Worm (Caenorhabditis elegans) whole organism, L1 larva: ENCODE data around the gene sdz-21.

ENCODE experiments used
- aly-2 ChIP-seq: fragments of 150-350 bp; optimal IDR thresholded peaks from 2 replicates; lab custom pipeline; 2014; ENCODE audit warnings: missing biosample characterization, missing genetic modification characterization
- ceh-90 ChIP-seq: sonication (generic microtip); optimal IDR thresholded peaks from 2 replicates; lab custom pipeline; 2016; ENCODE audit warnings: missing genetic modification characterization, missing compliant biosample characterization
- egl-27 ChIP-seq, 2 experiments: fragments of 150-350 bp in 1 of 2; sonication (generic microtip); optimal IDR thresholded peaks; 3 replicates each; lab custom pipeline; 2017 to 2018; ENCODE audit warnings: missing biosample characterization in 2 of 2, missing genetic modification characterization in 2 of 2, missing genetic modification reagents in 2 of 2
- fkh-8 ChIP-seq: sonication (generic microtip); optimal IDR thresholded peaks from 2 replicates; lab custom pipeline; 2016; ENCODE audit warnings: mild to moderate bottlenecking, missing genetic modification characterization, missing compliant biosample characterization
- lin-13 ChIP-seq: fragments of 150-350 bp; optimal IDR thresholded peaks from 2 replicates; lab custom pipeline; 2014; ENCODE audit warnings: missing biosample characterization, missing genetic modification reagents, missing genetic modification characterization
- lin-15B ChIP-seq: fragments of 150-350 bp; sonication (generic microtip); optimal IDR thresholded peaks from 3 replicates; lab custom pipeline; 2014; ENCODE audit warnings: missing biosample characterization, missing genetic modification characterization
- nhr-76 ChIP-seq: sonication (generic microtip); optimal IDR thresholded peaks from 2 replicates; lab custom pipeline; 2017; ENCODE audit warnings: missing biosample characterization, missing genetic modification characterization
- snpc-4 ChIP-seq: fragments of 150-350 bp; optimal IDR thresholded peaks from 2 replicates; lab custom pipeline; 2014; ENCODE audit warnings: missing biosample characterization, missing genetic modification characterization
- unc-130 ChIP-seq: fragments of 150-350 bp; optimal IDR thresholded peaks from 2 replicates; lab custom pipeline; 2017; ENCODE audit warnings: missing biosample characterization, missing genetic modification characterization, inconsistent platforms
- zip-4 ChIP-seq: fragments of 200-800 bp; sonication (Bioruptor generic); optimal IDR thresholded peaks from 2 replicates; lab custom pipeline; 2018; ENCODE audit warnings: mild to moderate bottlenecking, missing genetic modification characterization, moderate library complexity, missing compliant biosample characterization
- ztf-11 ChIP-seq, 2 experiments: sonication (generic microtip); optimal IDR thresholded peaks; 2 replicates each; lab custom pipeline; 2016 to 2017; ENCODE audit warnings: missing genetic modification characterization in 2 of 2, missing biosample characterization in 1 of 2, missing compliant biosample characterization in 1 of 2

- TF ChIP-seq nhr-76 (no peak), lin-15B (tag; lab: Kevin White, UChicago) (no peak), zip-4 (GFP tag; lab: Kevin White, UChicago) (no peak), ztf-11 (tag; optimal IDR thresholded peaks at IDR 0.05; lab: Kevin White, UChicago) (no peak), lin-13 (GFP tag; lab: Kevin White, UChicago) (no peak), ceh-90 (tag; lab: Kevin White, UChicago) (no peak), egl-27 (tag; optimal IDR thresholded peaks at IDR 0.05; lab: Kevin White, UChicago) (no peak), fkh-8 (tag; lab: Kevin White, UChicago) (no peak), snpc-4 (tag; lab: Kevin White, UChicago) (no peak), unc-130 (tag; lab: Kevin White, UChicago) (no peak), aly-2 (tag; lab: Kevin White, UChicago) (no peak)
Observed at ce11 chrIII:5624835-5625234, 32.0 kb downstream of the sdz-21 start, which contains the start of gene daf-4.
